Fruit fly (Drosophila melanogaster): ENCODE data around the gene CG34377.

dm6 chr3R:22368777-22369214 is 44.9 kb upstream of the CG34377 start:
- TF ChIP-seq CG11696 (GFP tag; IDR thresholded peaks at IDR 0.05) (no peak), insv (GFP tag; optimal IDR thresholded peaks at IDR 0.05) (peak in 1 of 2 experiments; percentile 16), gce (GFP tag; IDR thresholded peaks at IDR 0.05) (no peak), Doc2 (GFP tag; IDR thresholded peaks at IDR 0.05) (no peak)
